Worm (Caenorhabditis elegans): ENCODE measurements around the gene C50C3.5.

The C50C3.5 gene

DNA sequence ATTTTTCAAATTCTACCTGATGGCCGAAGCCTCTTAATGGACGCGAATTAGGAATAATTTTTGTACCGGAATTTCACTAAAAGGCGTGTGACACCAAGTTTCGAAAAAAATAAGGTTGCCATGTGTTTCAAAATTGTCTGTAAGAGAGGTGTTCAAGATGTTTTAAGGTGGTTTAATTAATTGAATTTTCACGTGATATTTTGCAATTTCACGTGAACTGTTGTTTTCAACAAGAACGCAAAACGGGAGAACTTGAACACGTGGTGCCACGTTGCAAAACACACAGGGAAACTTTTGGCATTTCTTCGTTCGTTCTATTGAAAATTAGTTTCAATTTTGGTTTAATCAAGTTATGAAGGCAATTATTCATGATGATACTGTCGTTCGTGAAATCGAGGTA lies 2.6 kb downstream of the C50C3.5 start, which contains the start of gene spc-2:
spc-2 (plus strand) TSS at position 301 of the 400 bp plus-strand sequence.
- no peak for TF ChIP-seq nhr-28 (tag; optimal IDR thresholded peaks at IDR 0.05)
- no peak for TF ChIP-seq tbx-2 (tag; optimal IDR thresholded peaks at IDR 0.05)
- no peak for TF ChIP-seq egl-27 (tag; optimal IDR thresholded peaks at IDR 0.05)
- no peak for TF ChIP-seq mml-1 (tag; optimal IDR thresholded peaks at IDR 0.05)
- TF ChIP-seq elt-1 (tag; optimal IDR thresholded peaks at IDR 0.05) = no peak
- no peak for TF ChIP-seq ceh-16 (tag; optimal IDR thresholded peaks at IDR 0.05)

DNA sequence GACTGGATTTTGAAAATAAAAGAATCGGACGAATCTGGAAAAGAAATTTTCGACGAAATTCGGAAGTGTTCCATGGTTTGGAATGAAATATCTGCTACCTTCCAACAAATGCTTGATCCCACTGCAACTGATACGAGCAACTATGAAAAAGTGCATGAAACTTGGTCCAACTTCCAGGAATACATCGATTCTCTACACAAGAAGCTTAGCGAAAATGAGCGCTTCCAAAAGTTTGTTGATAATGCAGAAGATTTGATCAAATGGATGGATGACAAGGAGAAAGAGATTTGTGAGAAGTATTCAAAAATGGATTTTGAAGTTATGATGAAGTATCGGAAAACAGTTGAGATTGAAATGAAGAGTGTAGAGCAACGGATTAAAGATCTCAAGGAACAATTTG lies 3.5 kb downstream of the C50C3.5 start:
- no peak for TF ChIP-seq nhr-43 (tag; optimal IDR thresholded peaks at IDR 0.05; ENCODE audit: poor library complexity, severe bottlenecking)
- TF ChIP-seq unc-39 (tag; optimal IDR thresholded peaks at IDR 0.05) = no peak
- TF ChIP-seq nfya-1 (tag; optimal IDR thresholded peaks at IDR 0.05; ENCODE audit: insufficient read depth) = no peak
- no peak for TF ChIP-seq unc-62 (GFP tag; optimal IDR thresholded peaks at IDR 0.05)

DNA sequence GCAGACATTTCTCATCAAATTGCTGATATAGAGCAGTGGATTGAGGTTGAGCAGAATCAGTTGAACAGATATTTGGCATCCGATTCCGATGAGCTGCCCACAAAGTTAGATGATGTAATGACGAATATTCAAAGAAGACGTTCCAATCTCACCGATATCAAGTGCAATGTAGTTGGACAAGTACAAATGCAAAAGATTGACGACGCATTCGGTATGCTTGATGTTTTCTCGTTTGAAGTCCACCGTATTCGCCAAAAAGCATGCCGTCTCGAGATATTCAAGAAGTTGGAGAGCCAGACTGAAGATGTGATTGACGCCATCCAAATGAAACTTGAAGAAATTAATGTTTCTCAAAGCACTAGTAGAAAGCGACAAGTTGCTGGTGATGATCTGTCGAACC lies 6.1 kb downstream of the C50C3.5 start:
- no peak for TF ChIP-seq fkh-2 (tag; optimal IDR thresholded peaks at IDR 0.05)
- no peak for TF ChIP-seq lin-39 (tag; optimal IDR thresholded peaks at IDR 0.05)
- TF ChIP-seq eor-1 (tag; optimal IDR thresholded peaks at IDR 0.05) = no peak
- no peak for TF ChIP-seq lin-15B (tag; optimal IDR thresholded peaks at IDR 0.05)
- no peak for TF ChIP-seq mdl-1 (tag; optimal IDR thresholded peaks at IDR 0.05)
- no peak for TF ChIP-seq jun-1 (tag; optimal IDR thresholded peaks at IDR 0.05)

DNA sequence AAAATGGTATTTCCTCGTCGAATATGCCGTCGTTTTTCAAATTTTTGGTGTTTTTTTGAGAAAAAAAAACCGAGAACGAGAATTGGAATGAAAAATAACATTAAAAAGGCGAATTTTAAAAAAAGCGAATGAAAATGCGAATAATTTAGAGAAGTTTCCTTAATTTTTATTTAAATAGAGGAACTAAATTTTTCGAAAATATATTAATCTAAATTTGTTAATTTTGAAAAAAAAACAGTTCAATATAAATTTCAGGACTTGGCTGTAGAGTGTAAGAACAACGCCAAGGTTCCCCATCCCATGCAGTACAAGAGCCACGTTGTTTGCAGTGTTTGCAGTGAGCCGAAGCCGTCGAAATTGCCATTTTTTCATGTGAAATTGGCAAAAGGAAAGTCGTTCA lies 11.5 kb downstream of the C50C3.5 start, which contains the start of gene C50C3.19:
C50C3.19 (plus strand) TSS at position 301 of the 400 bp plus-strand sequence.
- TF ChIP-seq ceh-28 (tag; optimal IDR thresholded peaks at IDR 0.05) (no peak), daf-12 (tag; optimal IDR thresholded peaks at IDR 0.05) (no peak), nhr-12 (tag; optimal IDR thresholded peaks at IDR 0.05) (no peak), ceh-9 (tag; optimal IDR thresholded peaks at IDR 0.05) (no peak)

DNA sequence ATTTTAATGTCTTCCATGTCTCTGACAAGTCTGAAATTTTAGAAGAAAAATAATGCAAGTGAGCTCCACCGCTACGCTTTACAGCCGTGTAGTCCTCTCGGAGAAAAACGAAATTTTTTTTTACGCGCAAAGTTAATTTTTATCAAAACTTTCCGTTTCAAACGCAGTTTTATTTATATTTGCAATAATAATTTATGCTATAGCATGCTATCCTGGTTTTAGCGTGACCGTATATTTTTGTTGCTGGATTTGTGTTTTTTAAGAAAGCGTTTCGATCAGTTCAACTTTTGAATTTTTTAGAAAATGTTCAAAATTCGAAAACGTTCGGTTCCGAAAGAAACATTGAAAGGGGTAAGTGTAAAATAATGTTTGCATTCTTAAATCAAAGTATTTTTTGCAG lies 12.7 kb downstream of the C50C3.5 start, which contains the start of gene C50C3.1:
C50C3.1 (plus strand) TSS at position 301 of the 400 bp plus-strand sequence.
- TF ChIP-seq nhr-12 (tag; optimal IDR thresholded peaks at IDR 0.05) = no peak
- no peak for TF ChIP-seq R02D3.7 (tag; optimal IDR thresholded peaks at IDR 0.05)
- no peak for TF ChIP-seq egl-27 (tag; optimal IDR thresholded peaks at IDR 0.05)
- no peak for TF ChIP-seq nhr-67 (tag; optimal IDR thresholded peaks at IDR 0.05)
- TF ChIP-seq nhr-43 (tag; optimal IDR thresholded peaks at IDR 0.05; ENCODE audit: poor library complexity, severe bottlenecking) = no peak
- no peak for TF ChIP-seq fos-1 (tag; optimal IDR thresholded peaks at IDR 0.05)
- TF ChIP-seq sea-2 (GFP tag; optimal IDR thresholded peaks at IDR 0.05) = no peak
- no peak for TF ChIP-seq eor-1 (tag; optimal IDR thresholded peaks at IDR 0.05)
- no peak for TF ChIP-seq lin-39 (tag; optimal IDR thresholded peaks at IDR 0.05)
- TF ChIP-seq nhr-23 (tag; optimal IDR thresholded peaks at IDR 0.05) = no peak
- no peak for TF ChIP-seq hmg-11 (tag; optimal IDR thresholded peaks at IDR 0.05)
- no peak for TF ChIP-seq elt-2 (tag; optimal IDR thresholded peaks at IDR 0.05)
- TF ChIP-seq ceh-82 (tag; optimal IDR thresholded peaks at IDR 0.05) = no peak
- no peak for TF ChIP-seq ama-1 (optimal IDR thresholded peaks at IDR 0.05)
- TF ChIP-seq ZK546.5 (tag; optimal IDR thresholded peaks at IDR 0.05) = no peak
- no peak for TF ChIP-seq lin-15B (tag; optimal IDR thresholded peaks at IDR 0.05)
- TF ChIP-seq nhr-25 (tag; optimal IDR thresholded peaks at IDR 0.05) = no peak

DNA sequence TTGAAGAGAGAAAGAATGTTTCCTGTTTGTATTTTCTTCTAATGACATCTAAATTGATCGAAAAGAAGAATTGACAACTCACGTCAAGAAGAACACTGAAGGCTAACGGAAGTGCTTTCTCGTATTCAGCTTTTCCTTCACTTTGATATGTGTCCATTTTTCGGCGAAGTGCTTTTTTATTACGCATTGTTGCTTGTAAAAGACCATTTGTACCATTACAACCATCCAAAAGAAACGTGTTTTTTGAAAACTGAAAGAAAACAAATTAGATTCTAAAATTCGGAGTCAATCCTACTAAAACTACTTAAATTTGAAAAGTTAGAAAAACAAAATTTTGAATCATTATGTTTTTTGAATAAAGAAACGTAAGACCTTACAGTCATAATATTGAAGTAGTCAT lies 20.0 kb downstream of the C50C3.5 start:
- TF ChIP-seq zag-1 (tag; optimal IDR thresholded peaks at IDR 0.05) (no peak), ceh-28 (tag; optimal IDR thresholded peaks at IDR 0.05) (no peak), ceh-82 (tag; optimal IDR thresholded peaks at IDR 0.05) (no peak), fkh-2 (tag; optimal IDR thresholded peaks at IDR 0.05) (no peak), nhr-28 (tag; optimal IDR thresholded peaks at IDR 0.05) (no peak), jun-1 (tag; optimal IDR thresholded peaks at IDR 0.05) (no peak), lsy-12 (tag; optimal IDR thresholded peaks at IDR 0.05) (no peak), unc-39 (tag; optimal IDR thresholded peaks at IDR 0.05) (no peak), hmg-11 (tag; optimal IDR thresholded peaks at IDR 0.05) (no peak), nhr-67 (tag; optimal IDR thresholded peaks at IDR 0.05) (no peak), elt-2 (tag; optimal IDR thresholded peaks at IDR 0.05) (no peak), nfya-1 (tag; optimal IDR thresholded peaks at IDR 0.05; ENCODE audit: insufficient read depth) (no peak), egl-5 (tag; optimal IDR thresholded peaks at IDR 0.05) (no peak)

All from whole organism, L3 larva.